Worm (Caenorhabditis elegans) whole organism, L2 larva: ENCODE data around the gene ZK742.4.
A peak's percentile ranks its signal among the peaks of the same experiment; 100 is the strongest.

ENCODE experiments used
- C34F6.9 ChIP-seq: fragments of 150-350 bp; optimal IDR thresholded peaks from 2 replicates; lab custom pipeline; 2014; ENCODE audit warnings: missing biosample characterization, missing genetic modification characterization
- F13H6.1 ChIP-seq: sonication (generic microtip); optimal IDR thresholded peaks from 2 replicates; lab custom pipeline; 2016; ENCODE audit warnings: missing genetic modification characterization, missing compliant biosample characterization
- R02D3.7 ChIP-seq: fragments of 150-350 bp; optimal IDR thresholded peaks from 2 replicates; lab custom pipeline; 2014; ENCODE audit warnings: missing biosample characterization, missing genetic modification characterization
- Y55F3AM.14 ChIP-seq: fragments of 200-800 bp; sonication (Bioruptor generic); optimal IDR thresholded peaks from 2 replicates; lab custom pipeline; 2018; ENCODE audit warnings: mild to moderate bottlenecking, missing genetic modification characterization, missing compliant biosample characterization
- ZK546.5 ChIP-seq: sonication (generic microtip); optimal IDR thresholded peaks from 2 replicates; lab custom pipeline; 2017; ENCODE audit warnings: missing biosample characterization, missing genetic modification characterization
- alr-1 ChIP-seq: fragments of 150-350 bp; optimal IDR thresholded peaks from 2 replicates; lab custom pipeline; 2014; ENCODE audit warnings: missing biosample characterization, missing genetic modification characterization
- ama-1 ChIP-seq: fragments of 150-350 bp; optimal IDR thresholded peaks from 2 replicates; lab custom pipeline; 2018; ENCODE audit warnings: inconsistent platforms
- blmp-1 ChIP-seq: sonication (generic microtip); optimal IDR thresholded peaks from 2 replicates; lab custom pipeline; 2017; ENCODE audit warnings: missing genetic modification characterization, mild to moderate bottlenecking, missing compliant biosample characterization, antibody characterized with exemption, moderate library complexity; ENCODE audit not compliant: insufficient read depth
- ceh-16 ChIP-seq: fragments of 150-350 bp; optimal IDR thresholded peaks from 2 replicates; lab custom pipeline; 2014; ENCODE audit warnings: missing biosample characterization, missing genetic modification characterization
- ceh-82 ChIP-seq: fragments of 150-350 bp; optimal IDR thresholded peaks from 2 replicates; lab custom pipeline; 2014; ENCODE audit warnings: missing biosample characterization, missing genetic modification characterization
- crh-2 ChIP-seq: sonication (generic microtip); optimal IDR thresholded peaks from 2 replicates; lab custom pipeline; 2017; ENCODE audit warnings: missing biosample characterization, missing genetic modification characterization
- dmd-4 ChIP-seq: sonication (generic microtip); optimal IDR thresholded peaks from 2 replicates; lab custom pipeline; 2017; ENCODE audit warnings: missing biosample characterization, missing genetic modification characterization
- elt-3 ChIP-seq: sonication (generic microtip); optimal IDR thresholded peaks from 2 replicates; lab custom pipeline; 2017; ENCODE audit warnings: missing biosample characterization, missing genetic modification characterization
- lin-11 ChIP-seq: fragments of 150-350 bp; sonication (generic microtip); optimal IDR thresholded peaks from 2 replicates; lab custom pipeline; 2014; ENCODE audit warnings: missing biosample characterization, missing genetic modification characterization, inconsistent platforms, mixed read lengths
- lin-13 ChIP-seq: fragments of 150-350 bp; optimal IDR thresholded peaks from 2 replicates; lab custom pipeline; 2014; ENCODE audit warnings: missing biosample characterization, missing genetic modification reagents, missing genetic modification characterization
- lin-39 ChIP-seq: fragments of 150-350 bp; optimal IDR thresholded peaks from 2 replicates; lab custom pipeline; 2014; ENCODE audit warnings: missing biosample characterization, missing genetic modification reagents, missing genetic modification characterization
- lsy-2 ChIP-seq, 2 experiments: fragments of 150-350 bp in 1 of 2; sonication (generic microtip) in 1 of 2; optimal IDR thresholded peaks; 2 replicates each; lab custom pipeline; 2014 to 2017; ENCODE audit warnings: missing biosample characterization in 2 of 2, missing genetic modification characterization in 2 of 2
- mab-5 ChIP-seq: fragments of 150-350 bp; optimal IDR thresholded peaks from 2 replicates; lab custom pipeline; 2014; ENCODE audit warnings: missing biosample characterization, missing genetic modification characterization
- mbf-1 ChIP-seq: sonication (generic microtip); optimal IDR thresholded peaks from 2 replicates; lab custom pipeline; 2017; ENCODE audit warnings: missing biosample characterization, missing genetic modification characterization
- mdl-1 ChIP-seq, 2 experiments: fragments of 150-350 bp in 1 of 2; sonication (generic microtip) in 1 of 2; optimal IDR thresholded peaks; 2 replicates each; lab custom pipeline; 2017; ENCODE audit warnings: missing biosample characterization in 2 of 2, missing genetic modification characterization in 2 of 2
- nhr-10 ChIP-seq: sonication (generic microtip); optimal IDR thresholded peaks from 2 replicates; lab custom pipeline; 2017; ENCODE audit warnings: missing biosample characterization, missing genetic modification characterization
- nhr-11 ChIP-seq: fragments of 150-350 bp; optimal IDR thresholded peaks from 2 replicates; lab custom pipeline; 2014; ENCODE audit warnings: missing biosample characterization, missing genetic modification characterization
- nhr-12 ChIP-seq: fragments of 150-350 bp; optimal IDR thresholded peaks from 2 replicates; lab custom pipeline; 2014; ENCODE audit warnings: missing biosample characterization, missing genetic modification characterization
- nhr-129 ChIP-seq: fragments of 150-350 bp; optimal IDR thresholded peaks from 2 replicates; lab custom pipeline; 2014; ENCODE audit warnings: missing biosample characterization, missing genetic modification characterization
- nhr-21 ChIP-seq: fragments of 150-350 bp; optimal IDR thresholded peaks from 2 replicates; lab custom pipeline; 2014; ENCODE audit warnings: missing biosample characterization, missing genetic modification characterization
- nhr-23 ChIP-seq: fragments of 150-350 bp; optimal IDR thresholded peaks from 2 replicates; lab custom pipeline; 2014; ENCODE audit warnings: missing biosample characterization, missing genetic modification reagents, missing genetic modification characterization
- nhr-237 ChIP-seq: fragments of 150-350 bp; optimal IDR thresholded peaks from 2 replicates; lab custom pipeline; 2014; ENCODE audit warnings: missing biosample characterization, missing genetic modification characterization
- nhr-77 ChIP-seq: fragments of 150-350 bp; optimal IDR thresholded peaks from 2 replicates; lab custom pipeline; 2014; ENCODE audit warnings: missing biosample characterization, missing genetic modification characterization
- peb-1 ChIP-seq: fragments of 150-350 bp; optimal IDR thresholded peaks from 2 replicates; lab custom pipeline; 2014; ENCODE audit warnings: missing biosample characterization, missing genetic modification characterization
- sem-4 ChIP-seq: fragments of 150-350 bp; optimal IDR thresholded peaks from 2 replicates; lab custom pipeline; 2014; ENCODE audit warnings: missing biosample characterization, missing genetic modification reagents, missing genetic modification characterization
- sma-3 ChIP-seq: sonication (generic microtip); optimal IDR thresholded peaks from 2 replicates; lab custom pipeline; 2016; ENCODE audit warnings: missing genetic modification reagents, missing genetic modification characterization, missing compliant biosample characterization
- sma-9 ChIP-seq, 2 experiments: fragments of 150-350 bp in 1 of 2; sonication (generic microtip) in 1 of 2; optimal IDR thresholded peaks; 2 replicates each; lab custom pipeline; 2014 to 2016; ENCODE audit warnings: missing genetic modification characterization in 2 of 2, mild to moderate bottlenecking in 1 of 2, missing biosample characterization in 1 of 2, missing compliant biosample characterization in 1 of 2, missing genetic modification reagents in 1 of 2, moderate library complexity in 1 of 2
- snpc-4 ChIP-seq: fragments of 150-350 bp; optimal IDR thresholded peaks from 2 replicates; lab custom pipeline; 2014; ENCODE audit warnings: missing biosample characterization, missing genetic modification characterization
- unc-55 ChIP-seq: fragments of 150-350 bp; sonication (generic microtip); optimal IDR thresholded peaks from 3 replicates; lab custom pipeline; 2014; ENCODE audit warnings: missing biosample characterization, missing genetic modification reagents, missing genetic modification characterization
- unc-62 ChIP-seq: fragments of 150-350 bp; optimal IDR thresholded peaks from 2 replicates; lab custom pipeline; 2014; ENCODE audit warnings: missing biosample characterization, missing genetic modification reagents, missing genetic modification characterization
- zag-1 ChIP-seq: fragments of 150-350 bp; optimal IDR thresholded peaks from 2 replicates; lab custom pipeline; 2014; ENCODE audit warnings: missing biosample characterization, missing genetic modification characterization
- ztf-1 ChIP-seq: fragments of 200-800 bp; sonication (Bioruptor generic); conservative IDR thresholded peaks from 2 replicates; pipeline ENCODE4 v1.3.6; 2022; ENCODE audit warnings: missing genetic modification characterization, missing compliant biosample characterization
- ztf-11 ChIP-seq: sonication (generic microtip); optimal IDR thresholded peaks from 2 replicates; lab custom pipeline; 2017; ENCODE audit warnings: missing biosample characterization, missing genetic modification characterization
- ztf-4 ChIP-seq: fragments of 150-350 bp; optimal IDR thresholded peaks from 2 replicates; lab custom pipeline; 2014; ENCODE audit warnings: missing biosample characterization, missing genetic modification characterization

Gene ZK742.4

DNA sequence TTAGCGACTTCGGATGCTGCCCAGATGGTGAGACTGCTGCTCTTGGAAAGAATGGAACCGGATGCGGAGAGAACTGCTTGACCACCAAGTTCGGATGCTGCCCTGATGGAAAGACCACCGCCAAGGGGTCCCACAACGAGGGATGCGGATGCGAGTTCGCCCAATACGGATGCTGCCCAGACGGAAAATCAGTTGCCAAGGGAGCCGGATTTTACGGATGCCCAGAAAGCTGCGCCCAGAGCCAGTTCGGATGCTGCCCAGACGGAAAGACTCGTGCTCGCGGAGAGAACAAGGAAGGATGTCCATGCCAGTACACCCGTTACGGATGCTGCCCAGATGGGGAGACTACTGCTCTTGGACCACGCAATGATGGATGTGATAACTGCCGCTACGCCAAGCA lies 19.4 kb upstream of the ZK742.4 start:
- TF ChIP-seq unc-55 (GFP tag; lab: Kevin White, UChicago) (no peak), ztf-4 (tag; lab: Kevin White, UChicago) (no peak), ztf-1 (GFP tag; lab: Robert Waterston, UW) (no peak), sem-4 (tag; lab: Kevin White, UChicago) (no peak), nhr-77 (tag; lab: Kevin White, UChicago) (no peak), ZK546.5 (no peak), crh-2 (no peak), blmp-1 (no peak), nhr-129 (tag; lab: Kevin White, UChicago) (no peak), nhr-237 (no peak), Y55F3AM.14 (GFP tag; lab: Kevin White, UChicago) (no peak), mab-5 (tag; lab: Kevin White, UChicago) (no peak), nhr-10 (tag; lab: Kevin White, UChicago) (no peak)

DNA sequence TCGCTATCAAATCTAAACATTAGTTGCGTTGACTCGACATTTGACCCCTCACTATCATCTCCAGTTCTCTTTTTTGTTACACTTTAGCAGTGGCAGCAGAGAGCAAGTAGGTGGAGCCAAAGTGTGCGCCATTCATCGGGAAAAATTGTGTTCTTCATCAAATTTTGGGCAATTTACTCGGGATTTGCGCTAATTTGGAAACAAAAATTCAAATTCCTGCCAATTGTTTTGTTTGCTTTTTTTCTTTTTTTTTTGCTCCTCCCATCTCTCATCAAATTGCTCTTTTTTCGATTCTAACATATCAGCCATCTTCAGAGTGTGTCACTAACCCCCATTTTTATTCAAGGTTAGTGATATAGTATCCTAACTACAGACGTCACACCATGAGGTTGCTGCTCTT lies 15.3 kb upstream of the ZK742.4 start, which contains the start of gene mig-6:
Gene mig-6 (plus strand): TSS at position 301 of the 400 bp plus-strand sequence.
- TF ChIP-seq ztf-11 = no peak
- no peak for TF ChIP-seq nhr-23 (tag; lab: Kevin White, UChicago)
- TF ChIP-seq unc-62 (GFP tag; lab: Kevin White, UChicago) = no peak
- TF ChIP-seq sma-3 = no peak
- TF ChIP-seq lsy-2 (tag; optimal IDR thresholded peaks at IDR 0.05; lab: Kevin White, UChicago) = no peak
- no peak for TF ChIP-seq nhr-12 (tag; lab: Kevin White, UChicago)
- TF ChIP-seq nhr-10 (tag; lab: Kevin White, UChicago) = no peak
- TF ChIP-seq F13H6.1 (tag; lab: Kevin White, UChicago) = no peak
- no peak for TF ChIP-seq peb-1 (tag; lab: Kevin White, UChicago)
- TF ChIP-seq alr-1 = no peak
- TF ChIP-seq ztf-4 (tag; lab: Kevin White, UChicago) = no peak
- no peak for TF ChIP-seq Y55F3AM.14 (GFP tag; lab: Kevin White, UChicago)
- no peak for TF ChIP-seq zag-1
- no peak for TF ChIP-seq R02D3.7 (tag; lab: Kevin White, UChicago)
- TF ChIP-seq sma-9 (GFP tag; optimal IDR thresholded peaks at IDR 0.05; lab: Kevin White, UChicago) = no peak
- TF ChIP-seq sma-9 (tag; optimal IDR thresholded peaks at IDR 0.05; lab: Kevin White, UChicago) = no peak
- no peak for TF ChIP-seq elt-3 (tag; lab: Kevin White, UChicago)

DNA sequence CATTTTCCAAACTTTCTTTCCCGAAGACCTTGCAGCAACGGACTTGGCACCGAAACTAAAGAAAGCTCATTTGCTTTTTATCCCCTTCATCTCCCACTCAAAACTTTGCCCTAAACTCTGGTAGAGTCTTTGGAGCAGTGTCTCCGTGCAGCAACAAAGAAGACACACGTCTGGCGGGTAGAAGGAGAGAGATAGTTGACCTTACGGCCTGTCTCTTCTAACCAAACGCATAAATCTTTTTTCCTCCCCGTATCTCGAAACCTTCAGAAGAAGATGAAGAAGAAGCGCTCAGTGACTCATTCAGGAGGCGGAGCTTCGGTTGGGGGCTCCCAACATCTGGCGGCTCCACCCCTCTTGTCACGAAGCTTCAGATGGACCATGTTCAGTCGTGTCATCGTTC lies 14.8 kb upstream of the ZK742.4 start:
- TF ChIP-seq peb-1 (tag; lab: Kevin White, UChicago) (no peak), unc-55 (GFP tag; lab: Kevin White, UChicago) (no peak), nhr-10 (tag; lab: Kevin White, UChicago) (no peak), C34F6.9 (tag; lab: Kevin White, UChicago) (no peak), snpc-4 (tag; lab: Kevin White, UChicago) (no peak), ceh-82 (tag; lab: Kevin White, UChicago) (no peak), ztf-1 (GFP tag; lab: Robert Waterston, UW) (no peak)
- TF ChIP-seq, all 48 proteins: peak for 0

DNA sequence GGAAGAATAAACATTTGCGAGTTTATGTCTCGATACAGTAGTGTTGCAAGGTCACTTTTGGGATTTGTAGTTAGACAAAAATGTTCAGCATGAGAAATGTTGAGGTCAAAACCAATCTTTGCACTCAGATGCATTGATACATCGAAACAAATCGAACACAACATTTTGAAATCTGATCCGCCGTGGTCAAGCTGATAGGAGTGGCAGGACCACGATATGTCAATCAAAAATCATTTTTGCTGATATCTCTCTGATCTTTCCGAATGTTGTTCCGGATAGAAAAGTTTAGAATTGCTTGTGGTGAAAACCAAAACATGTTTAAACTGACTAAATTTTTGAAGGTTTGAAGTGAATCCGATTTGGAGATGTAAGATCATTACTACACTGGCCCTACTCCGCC lies 14.2 kb upstream of the ZK742.4 start:
- TF ChIP-seq ama-1 (no peak), F13H6.1 (tag; lab: Kevin White, UChicago) (peak; percentile 4)

DNA sequence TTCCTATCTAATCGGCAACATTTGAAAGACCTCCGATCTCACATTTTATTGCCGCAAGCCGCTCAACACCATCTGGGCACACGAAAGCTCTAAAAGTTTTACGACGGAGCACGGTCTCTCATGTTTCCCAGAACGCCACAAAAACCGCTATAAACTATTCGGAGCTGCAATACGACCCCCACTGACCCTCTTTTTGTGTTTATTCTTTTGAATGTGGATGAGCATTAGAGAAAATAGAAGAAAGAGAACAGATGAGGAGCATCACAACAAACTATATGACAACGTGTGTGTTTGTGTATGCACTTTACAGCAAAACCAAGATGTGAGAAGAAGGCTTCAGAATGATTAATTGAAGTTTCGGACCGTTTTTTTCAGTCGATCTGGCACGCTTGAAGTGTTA lies 12.5 kb upstream of the ZK742.4 start:
- TF ChIP-seq nhr-12 (tag; lab: Kevin White, UChicago) (no peak), F13H6.1 (tag; lab: Kevin White, UChicago) (no peak), nhr-129 (tag; lab: Kevin White, UChicago) (no peak), lsy-2 (tag; optimal IDR thresholded peaks at IDR 0.05; lab: Kevin White, UChicago) (no peak), elt-3 (tag; lab: Kevin White, UChicago) (no peak), lin-11 (tag; lab: Kevin White, UChicago) (no peak), mbf-1 (no peak), blmp-1 (no peak), sem-4 (tag; lab: Kevin White, UChicago) (no peak)

DNA sequence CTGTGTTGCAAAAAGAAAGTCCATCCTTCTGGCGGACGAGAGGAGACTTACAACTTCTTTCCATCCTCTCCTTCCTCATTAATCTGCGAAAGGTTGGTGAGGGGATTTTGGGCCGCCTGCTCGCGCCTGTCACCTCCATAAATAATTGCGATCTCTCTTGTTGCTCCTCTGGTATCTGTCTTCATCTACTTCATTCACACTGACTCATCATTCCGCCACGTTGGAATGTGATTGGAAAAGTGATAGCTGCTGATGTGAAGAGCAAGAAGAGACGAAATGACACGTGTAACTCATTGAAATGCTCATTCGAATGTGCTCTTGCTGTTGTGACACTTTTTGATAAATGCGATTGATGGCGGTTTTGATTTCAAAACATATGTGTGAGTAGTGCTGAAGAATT lies 11.1 kb upstream of the ZK742.4 start:
- no peak for TF ChIP-seq ztf-1 (GFP tag; lab: Robert Waterston, UW)
- TF ChIP-seq ztf-11 = no peak
- no peak for TF ChIP-seq lin-13
- TF ChIP-seq mbf-1 = no peak
- no peak for TF ChIP-seq nhr-11
- TF ChIP-seq sem-4 (tag; lab: Kevin White, UChicago) = no peak
- TF ChIP-seq ceh-82 (tag; lab: Kevin White, UChicago) = no peak
- peak; percentile 8 for TF ChIP-seq unc-62 (GFP tag; lab: Kevin White, UChicago)
- no peak for TF ChIP-seq nhr-12 (tag; lab: Kevin White, UChicago)
- TF ChIP-seq lsy-2 (tag; optimal IDR thresholded peaks at IDR 0.05; lab: Kevin White, UChicago) = peak in 1 of 2 experiments; percentile 57
- TF ChIP-seq blmp-1 = no peak
- TF ChIP-seq mab-5 (tag; lab: Kevin White, UChicago) = peak; percentile 56
- peak; percentile 37 for TF ChIP-seq C34F6.9 (tag; lab: Kevin White, UChicago)
- TF ChIP-seq lin-11 (tag; lab: Kevin White, UChicago) = no peak
- no peak for TF ChIP-seq ztf-4 (tag; lab: Kevin White, UChicago)
- TF ChIP-seq nhr-129 (tag; lab: Kevin White, UChicago) = peak; percentile 84
- TF ChIP-seq mdl-1 (tag; optimal IDR thresholded peaks at IDR 0.05; lab: Kevin White, UChicago) = no peak
- TF ChIP-seq F13H6.1 (tag; lab: Kevin White, UChicago) = peak; percentile 82
- peak; percentile 32 for TF ChIP-seq sma-9 (GFP tag; optimal IDR thresholded peaks at IDR 0.05; lab: Kevin White, UChicago)
- TF ChIP-seq sma-9 (tag; optimal IDR thresholded peaks at IDR 0.05; lab: Kevin White, UChicago) = no peak
- TF ChIP-seq crh-2 = peak; percentile 60
- no peak for TF ChIP-seq nhr-21 (tag; lab: Kevin White, UChicago)
- no peak for TF ChIP-seq lin-39 (tag; lab: Kevin White, UChicago)
- TF ChIP-seq dmd-4 (tag; lab: Kevin White, UChicago) = no peak
- TF ChIP-seq ceh-16 (tag; lab: Kevin White, UChicago) = no peak
